ENCODE assay signal across 1 fruit fly cellular context in genomic region chrX:5989368-5989767, dm6.
TF ChIP-seq lines count a peak whose summit lies in the region.

No protein-coding gene starts in this region.

TF ChIP-seq in whole organism, embryonic, 481 proteins besides CTCF, POLR2A, EP300 and RAD21 (continued from another document):
- TF ChIP-seq zen (tag; optimal IDR thresholded peaks at IDR 0.05; lab: Kevin White, UChicago) (no peak), pzg (GFP tag; optimal IDR thresholded peaks at IDR 0.05; lab: Kevin White, UChicago) (no peak), Bgb (GFP tag; IDR thresholded peaks at IDR 0.05; lab: Robert Waterston, UW; ENCODE audit: partially characterized antibody) (no peak), CG17829 (tag; optimal IDR thresholded peaks at IDR 0.05; lab: Kevin White, UChicago) (peak; percentile 38), bbx (GFP tag; IDR thresholded peaks at IDR 0.05; lab: Robert Waterston, UW; ENCODE audit: partially characterized antibody) (no peak), CG7839 (tag; optimal IDR thresholded peaks at IDR 0.05; lab: Kevin White, UChicago) (peak; percentile 65), CG6683 (GFP tag; optimal IDR thresholded peaks at IDR 0.05; lab: Kevin White, UChicago) (no peak), CG7372 (GFP tag; IDR thresholded peaks at IDR 0.05; lab: Robert Waterston, UW) (no peak), HmgD (GFP tag; optimal IDR thresholded peaks at IDR 0.05; lab: Kevin White, UChicago) (no peak), ap (GFP tag; IDR thresholded peaks at IDR 0.05; lab: Robert Waterston, UW) (peak; percentile 39; the same call in 1 of the 2 replicates), Ada2b (GFP tag; IDR thresholded peaks at IDR 0.05; lab: Robert Waterston, UW) (peak; percentile 54), CG17361 (GFP tag; IDR thresholded peaks at IDR 0.05; lab: Robert Waterston, UW) (peak; percentile 51; the same call in 1 of the 3 replicates), CG14014 (GFP tag; IDR thresholded peaks at IDR 0.05; lab: Robert Waterston, UW) (no peak), mirr (GFP tag; optimal IDR thresholded peaks at IDR 0.05; lab: Kevin White, UChicago) (no peak), CG3407 (GFP tag; optimal IDR thresholded peaks at IDR 0.05; lab: Kevin White, UChicago) (no peak), org-1 (GFP tag; optimal IDR thresholded peaks at IDR 0.05; lab: Kevin White, UChicago) (no peak), CG11696 (GFP tag; IDR thresholded peaks at IDR 0.05; lab: Robert Waterston, UW) (peak; percentile 72), gt (GFP tag; IDR thresholded peaks at IDR 0.05; lab: Robert Waterston, UW) (no peak), sens-2 (GFP tag; IDR thresholded peaks at IDR 0.05; lab: Robert Waterston, UW) (no peak), so (GFP tag; IDR thresholded peaks at IDR 0.05; lab: Robert Waterston, UW) (no peak), CG12942 (GFP tag; optimal IDR thresholded peaks at IDR 0.05; lab: Kevin White, UChicago) (no peak), CG17912 (GFP tag; optimal IDR thresholded peaks at IDR 0.05; lab: Kevin White, UChicago) (no peak), Atf6 (GFP tag; IDR thresholded peaks at IDR 0.05; lab: Robert Waterston, UW) (peak; percentile 20; the same call in 1 of the 2 replicates), rib (GFP tag; IDR thresholded peaks at IDR 0.05; lab: Robert Waterston, UW) (no peak), gsb-n (tag; optimal IDR thresholded peaks at IDR 0.05; lab: Kevin White, UChicago) (peak; percentile 9), HLHmδ (GFP tag; optimal IDR thresholded peaks at IDR 0.05; lab: Kevin White, UChicago) (no peak), chm (GFP tag; IDR thresholded peaks at IDR 0.05; lab: Robert Waterston, UW) (0 out of 2 replicates have a peak, but pooled peaks have one; percentile 42), abd-A (tag; optimal IDR thresholded peaks at IDR 0.05; lab: Kevin White, UChicago) (no peak), CG10431 (GFP tag; optimal IDR thresholded peaks at IDR 0.05; lab: Kevin White, UChicago) (no peak), ken (GFP tag; IDR thresholded peaks at IDR 0.05; lab: Robert Waterston, UW) (no peak), ftz-f1 (GFP tag; optimal IDR thresholded peaks at IDR 0.05; lab: Kevin White, UChicago) (no peak), Deaf1 (tag; optimal IDR thresholded peaks at IDR 0.05; lab: Kevin White, UChicago) (no peak), Stat92E (GFP tag; optimal IDR thresholded peaks at IDR 0.05; lab: Kevin White, UChicago) (no peak), wek (GFP tag; optimal IDR thresholded peaks at IDR 0.05; lab: Kevin White, UChicago) (no peak), Vsx1 (GFP tag; optimal IDR thresholded peaks at IDR 0.05; lab: Kevin White, UChicago) (no peak), CG7357 (GFP tag; IDR thresholded peaks at IDR 0.05; lab: Robert Waterston, UW) (no peak), dati (GFP tag; IDR thresholded peaks at IDR 0.05; lab: Robert Waterston, UW) (no peak), CG6254 (GFP tag; optimal IDR thresholded peaks at IDR 0.05; lab: Kevin White, UChicago) (peak; percentile 10), CG5180 (GFP tag; optimal IDR thresholded peaks at IDR 0.05; lab: Kevin White, UChicago) (peak; percentile 4), knrl (GFP tag; IDR thresholded peaks at IDR 0.05; lab: Robert Waterston, UW; ENCODE audit: partially characterized antibody) (no peak), Adf1 (GFP tag; IDR thresholded peaks at IDR 0.05; lab: Robert Waterston, UW) (no peak), CG3995 (GFP tag; optimal IDR thresholded peaks at IDR 0.05; lab: Kevin White, UChicago) (no peak), CG17612 (GFP tag; IDR thresholded peaks at IDR 0.05; lab: Robert Waterston, UW) (no peak), Fer2 (tag; optimal IDR thresholded peaks at IDR 0.05; lab: Kevin White, UChicago) (no peak), CG4730 (GFP tag; IDR thresholded peaks at IDR 0.05; lab: Robert Waterston, UW) (no peak), D19A (tag; optimal IDR thresholded peaks at IDR 0.05; lab: Kevin White, UChicago) (peak; percentile 28), CG6854 (GFP tag; optimal IDR thresholded peaks at IDR 0.05; lab: Kevin White, UChicago) (no peak), Fer3 (tag; optimal IDR thresholded peaks at IDR 0.05; lab: Kevin White, UChicago) (peak; percentile 15), prd (optimal IDR thresholded peaks at IDR 0.05; lab: Kevin White, UChicago) (no peak), prd (GFP tag; IDR thresholded peaks at IDR 0.05; lab: Robert Waterston, UW) (peak; percentile 70), Atf-2 (GFP tag; optimal IDR thresholded peaks at IDR 0.05; lab: Kevin White, UChicago) (no peak), Optix (GFP tag; IDR thresholded peaks at IDR 0.05; lab: Robert Waterston, UW) (no peak), CG3163 (GFP tag; optimal IDR thresholded peaks at IDR 0.05; lab: Kevin White, UChicago) (no peak), z (GFP tag; IDR thresholded peaks at IDR 0.05; lab: Robert Waterston, UW) (no peak), Ets97D (GFP tag; optimal IDR thresholded peaks at IDR 0.05; lab: Kevin White, UChicago) (no peak), CG4328 (GFP tag; optimal IDR thresholded peaks at IDR 0.05; lab: Kevin White, UChicago) (no peak), CG3065 (GFP tag; optimal IDR thresholded peaks at IDR 0.05; lab: Kevin White, UChicago) (no peak), Aef1 (GFP tag; IDR thresholded peaks at IDR 0.05; lab: Robert Waterston, UW) (no peak), MESR4 (GFP tag; optimal IDR thresholded peaks at IDR 0.05; lab: Kevin White, UChicago) (no peak), amos (GFP tag; IDR thresholded peaks at IDR 0.05; lab: Robert Waterston, UW; ENCODE audit: partially characterized antibody) (no peak), CG1602 (GFP tag; optimal IDR thresholded peaks at IDR 0.05; lab: Kevin White, UChicago) (no peak), kay (GFP tag; optimal IDR thresholded peaks at IDR 0.05; lab: Kevin White, UChicago) (no peak), B-H2 (GFP tag; optimal IDR thresholded peaks at IDR 0.05; lab: Kevin White, UChicago) (no peak), CG16813 (GFP tag; IDR thresholded peaks at IDR 0.05; lab: Robert Waterston, UW; ENCODE audit: partially characterized antibody) (no peak), E2f1 (GFP tag; IDR thresholded peaks at IDR 0.05; lab: Robert Waterston, UW) (0 out of 2 replicates have a peak, but pooled peaks have one; percentile 21), her (GFP tag; optimal IDR thresholded peaks at IDR 0.05; lab: Kevin White, UChicago) (no peak), Fer1 (GFP tag; optimal IDR thresholded peaks at IDR 0.05; lab: Kevin White, UChicago) (peak; percentile 18), unc-4 (GFP tag; IDR thresholded peaks at IDR 0.05; lab: Robert Waterston, UW; ENCODE audit: partially characterized antibody) (no peak), CG10209 (GFP tag; optimal IDR thresholded peaks at IDR 0.05; lab: Kevin White, UChicago) (peak; percentile 14), Dek (tag; optimal IDR thresholded peaks at IDR 0.05; lab: Kevin White, UChicago) (no peak), CG12769 (tag; optimal IDR thresholded peaks at IDR 0.05; lab: Kevin White, UChicago) (peak; percentile 18), CG18476 (GFP tag; optimal IDR thresholded peaks at IDR 0.05; lab: Kevin White, UChicago) (no peak), CG43689 (GFP tag; IDR thresholded peaks at IDR 0.05; lab: Robert Waterston, UW) (no peak), run (tag; optimal IDR thresholded peaks at IDR 0.05; lab: Kevin White, UChicago) (no peak), CG13123 (GFP tag; optimal IDR thresholded peaks at IDR 0.05; lab: Kevin White, UChicago) (no peak), CG7786 (GFP tag; optimal IDR thresholded peaks at IDR 0.05; lab: Kevin White, UChicago) (no peak), CG12071 (GFP tag; optimal IDR thresholded peaks at IDR 0.05; lab: Kevin White, UChicago) (no peak), Sry-β (GFP tag; optimal IDR thresholded peaks at IDR 0.05; lab: Kevin White, UChicago) (no peak), CG33557 (GFP tag; optimal IDR thresholded peaks at IDR 0.05; lab: Kevin White, UChicago) (no peak), CG11695 (GFP tag; IDR thresholded peaks at IDR 0.05; lab: Robert Waterston, UW) (peak; percentile 62; the same call in 2 of the 3 replicates), CG32532 (GFP tag; IDR thresholded peaks at IDR 0.05; lab: Robert Waterston, UW) (peak; percentile 51; the same call in 1 of the 2 replicates), gce (GFP tag; IDR thresholded peaks at IDR 0.05; lab: Robert Waterston, UW) (0 out of 3 replicates have a peak, but pooled peaks have one; percentile 24), cwo (GFP tag; optimal IDR thresholded peaks at IDR 0.05; lab: Kevin White, UChicago) (no peak), cad (GFP tag; optimal IDR thresholded peaks at IDR 0.05; lab: Kevin White, UChicago) (no peak), mam (GFP tag; optimal IDR thresholded peaks at IDR 0.05; lab: Kevin White, UChicago) (no peak), CG9727 (GFP tag; optimal IDR thresholded peaks at IDR 0.05; lab: Kevin White, UChicago) (peak; percentile 2), Xbp1 (GFP tag; optimal IDR thresholded peaks at IDR 0.05; lab: Kevin White, UChicago) (peak; percentile 40), CG14965 (GFP tag; optimal IDR thresholded peaks at IDR 0.05; lab: Kevin White, UChicago; ENCODE audit: borderline replicate concordance) (no peak), crol (GFP tag; IDR thresholded peaks at IDR 0.05; lab: Robert Waterston, UW) (no peak), Sox102F (GFP tag; optimal IDR thresholded peaks at IDR 0.05; lab: Kevin White, UChicago) (peak; percentile 59), YL-1 (GFP tag; optimal IDR thresholded peaks at IDR 0.05; lab: Kevin White, UChicago) (no peak), CG6813 (GFP tag; optimal IDR thresholded peaks at IDR 0.05; lab: Kevin White, UChicago) (no peak), ac (GFP tag; optimal IDR thresholded peaks at IDR 0.05; lab: Kevin White, UChicago) (no peak), en (GFP tag; optimal IDR thresholded peaks at IDR 0.05; lab: Kevin White, UChicago) (no peak)
